Fruit fly (Drosophila melanogaster) whole organism, embryonic: ENCODE results near the gene dsx.
A peak's percentile ranks its signal among the peaks of the same experiment; 100 is the strongest.

Experiments
- Atf3 ChIP-seq: fragments of 200-800 bp; sonication (Bioruptor generic); optimal IDR thresholded peaks from 3 replicates; lab custom pipeline; 2016; ENCODE audit warnings: missing biosample characterization, missing genetic modification characterization
- BEAF-32 ChIP-seq: fragments of 200-800 bp; sonication (Bioruptor generic); optimal IDR thresholded peaks from 3 replicates; lab custom pipeline; 2017; ENCODE audit warnings: missing biosample characterization, missing genetic modification characterization, mild to moderate bottlenecking, moderate library complexity, missing genetic modification reagents
- CG10431 ChIP-seq: fragments of 200-800 bp; sonication (Bioruptor generic); optimal IDR thresholded peaks from 3 replicates; lab custom pipeline; 2018; ENCODE audit warnings: missing biosample characterization, mild to moderate bottlenecking, missing genetic modification characterization
- CG11723 ChIP-seq: fragments of 200-800 bp; sonication (Bioruptor generic); optimal IDR thresholded peaks from 2 replicates; lab custom pipeline; 2017; ENCODE audit warnings: missing biosample characterization, mild to moderate bottlenecking, missing genetic modification characterization
- CG12659 ChIP-seq: fragments of 200-800 bp; sonication (Bioruptor generic); optimal IDR thresholded peaks from 3 replicates; lab custom pipeline; 2017; ENCODE audit warnings: mild to moderate bottlenecking, missing biosample characterization, missing genetic modification reagents, missing genetic modification characterization
- CG14050 ChIP-seq: fragments of 200-800 bp; sonication (Bioruptor generic); IDR thresholded peaks from 3 replicates; pipeline ENCODE4 v1.3.6; 2022; ENCODE audit warnings: missing biosample characterization, missing genetic modification characterization
- CG15601 ChIP-seq: fragments of 200-800 bp; sonication (Bioruptor generic); optimal IDR thresholded peaks from 3 replicates; lab custom pipeline; 2019; ENCODE audit warnings: missing biosample characterization, mild to moderate bottlenecking, missing genetic modification characterization, moderate library complexity
- CG1603 ChIP-seq: fragments of 200-800 bp; sonication (Bioruptor generic); optimal IDR thresholded peaks from 2 replicates; lab custom pipeline; 2019; ENCODE audit warnings: missing biosample characterization, mild to moderate bottlenecking, missing genetic modification characterization, moderate library complexity
- CG17361 ChIP-seq: fragments of 200-800 bp; sonication (Bioruptor generic); IDR thresholded peaks from 3 replicates; pipeline ENCODE4 v1.3.6; 2022; ENCODE audit warnings: missing biosample characterization, missing genetic modification characterization
- CG17829 ChIP-seq: fragments of 200-800 bp; optimal IDR thresholded peaks from 2 replicates; lab custom pipeline; 2019; ENCODE audit warnings: missing biosample characterization, mild to moderate bottlenecking, missing genetic modification characterization, moderate library complexity
- CG17912 ChIP-seq: fragments of 200-800 bp; sonication (Bioruptor generic); optimal IDR thresholded peaks from 2 replicates; lab custom pipeline; 2018; ENCODE audit warnings: missing biosample characterization, mild to moderate bottlenecking, missing genetic modification characterization
- CG18011 ChIP-seq: fragments of 200-800 bp; sonication (Bioruptor generic); optimal IDR thresholded peaks from 2 replicates; lab custom pipeline; 2017; ENCODE audit warnings: missing biosample characterization, missing genetic modification characterization, mild to moderate bottlenecking, moderate library complexity, missing genotype
- CG18262 ChIP-seq: fragments of 200-800 bp; optimal IDR thresholded peaks from 3 replicates; lab custom pipeline; 2019; ENCODE audit warnings: missing biosample characterization, mild to moderate bottlenecking, missing genetic modification characterization, moderate library complexity
- CG2116 ChIP-seq: fragments of 200-800 bp; sonication (Bioruptor generic); optimal IDR thresholded peaks from 3 replicates; lab custom pipeline; 2018; ENCODE audit warnings: missing biosample characterization, mild to moderate bottlenecking, missing genetic modification characterization
- CG2199 ChIP-seq: fragments of 200-800 bp; sonication (Bioruptor generic); IDR thresholded peaks from 3 replicates; pipeline ENCODE4 v1.3.6; 2022; ENCODE audit warnings: missing biosample characterization, missing genetic modification characterization
- CG2678 ChIP-seq: fragments of 200-800 bp; sonication (Bioruptor generic); optimal IDR thresholded peaks from 3 replicates; lab custom pipeline; 2019; ENCODE audit warnings: missing biosample characterization, mild to moderate bottlenecking, missing genetic modification characterization, moderate library complexity
- CG2875 ChIP-seq: fragments of 200-800 bp; sonication (Bioruptor generic); optimal IDR thresholded peaks from 2 replicates; lab custom pipeline; 2017; ENCODE audit warnings: missing biosample characterization, mild to moderate bottlenecking, missing genetic modification characterization, missing genetic modification reagents
- CG30020 ChIP-seq: fragments of 200-800 bp; optimal IDR thresholded peaks from 2 replicates; lab custom pipeline; 2019; ENCODE audit warnings: missing biosample characterization, mild to moderate bottlenecking, missing genetic modification characterization, moderate library complexity
- CG31441 ChIP-seq: fragments of 200-800 bp; sonication (Bioruptor generic); IDR thresholded peaks from 2 replicates; pipeline ENCODE4 v1.3.6; 2022; ENCODE audit warnings: missing biosample characterization, missing genetic modification characterization
- CG3838 ChIP-seq: fragments of 200-800 bp; sonication (Bioruptor generic); optimal IDR thresholded peaks from 3 replicates; lab custom pipeline; 2016; ENCODE audit warnings: missing biosample characterization, missing genetic modification characterization
- CG6689 ChIP-seq: fragments of 200-800 bp; sonication (Bioruptor generic); IDR thresholded peaks from 2 replicates; pipeline ENCODE4 v1.3.6; 2022; ENCODE audit warnings: missing biosample characterization, missing genetic modification characterization
- CG7786 ChIP-seq: fragments of 200-800 bp; sonication (Bioruptor generic); optimal IDR thresholded peaks from 2 replicates; lab custom pipeline; 2016; ENCODE audit warnings: missing biosample characterization, missing genetic modification characterization
- CG8281 ChIP-seq: fragments of 200-800 bp; sonication (Bioruptor generic); optimal IDR thresholded peaks from 2 replicates; lab custom pipeline; 2018; ENCODE audit warnings: missing biosample characterization, mild to moderate bottlenecking, missing genetic modification characterization, moderate library complexity
- CG9797 ChIP-seq: fragments of 200-800 bp; sonication (Bioruptor generic); optimal IDR thresholded peaks from 3 replicates; lab custom pipeline; 2018; ENCODE audit warnings: missing biosample characterization, mild to moderate bottlenecking, missing genetic modification characterization
- CoRest ChIP-seq: fragments of 200-800 bp; sonication (Bioruptor generic); optimal IDR thresholded peaks from 3 replicates; lab custom pipeline; 2018; ENCODE audit warnings: missing biosample characterization, mild to moderate bottlenecking, missing genetic modification characterization, moderate library complexity
- E2f2 ChIP-seq: fragments of 200-800 bp; sonication (Bioruptor generic); IDR thresholded peaks from 2 replicates; pipeline ENCODE4 v1.3.6; 2022; ENCODE audit warnings: missing biosample characterization, missing genetic modification characterization
- Lim3 ChIP-seq: fragments of 200-800 bp; sonication (Bioruptor generic); IDR thresholded peaks from 2 replicates; pipeline ENCODE4 v1.3.6; 2022; ENCODE audit warnings: missing biosample characterization, missing genetic modification characterization
- MBD-R2 ChIP-seq: fragments of 200-800 bp; sonication (Bioruptor generic); IDR thresholded peaks from 2 replicates; pipeline ENCODE4 v1.3.6; 2022; ENCODE audit warnings: missing biosample characterization, missing genetic modification characterization
- Pdp1 ChIP-seq, 2 experiments: fragments of 200-800 bp; sonication (Bioruptor generic); optimal IDR thresholded peaks; 3 replicates each; lab custom pipeline; 2016; ENCODE audit warnings: missing biosample characterization in 2 of 2, missing genetic modification characterization in 2 of 2, mild to moderate bottlenecking in 1 of 2, moderate library complexity in 1 of 2
- Sry-β ChIP-seq: fragments of 200-800 bp; sonication (Bioruptor generic); optimal IDR thresholded peaks from 2 replicates; lab custom pipeline; 2018; ENCODE audit warnings: missing biosample characterization, mild to moderate bottlenecking, missing genetic modification characterization, moderate library complexity
- YL-1 ChIP-seq: fragments of 200-800 bp; sonication (Bioruptor generic); optimal IDR thresholded peaks from 3 replicates; lab custom pipeline; 2017; ENCODE audit warnings: missing biosample characterization, mild to moderate bottlenecking, missing genetic modification characterization
- dimm ChIP-seq: fragments of 200-800 bp; sonication (Bioruptor generic); IDR thresholded peaks from 2 replicates; pipeline ENCODE4 v1.3.6; 2022; ENCODE audit warnings: missing biosample characterization, missing genetic modification characterization
- gce ChIP-seq: fragments of 200-800 bp; sonication (Bioruptor generic); IDR thresholded peaks from 3 replicates; pipeline ENCODE4 v1.3.6; 2022; ENCODE audit warnings: missing biosample characterization, missing genetic modification characterization
- gem ChIP-seq: fragments of 200-800 bp; sonication (Bioruptor generic); optimal IDR thresholded peaks from 2 replicates; lab custom pipeline; 2019; ENCODE audit warnings: missing biosample characterization, mild to moderate bottlenecking, missing genetic modification characterization, moderate library complexity
- hb ChIP-seq: fragments of 200-800 bp; sonication (Bioruptor generic); IDR thresholded peaks from 3 replicates; pipeline ENCODE4 v1.3.6; 2022; ENCODE audit warnings: missing biosample characterization, missing genetic modification characterization; ENCODE audit not compliant: partially characterized antibody
- knrl ChIP-seq: fragments of 200-800 bp; sonication (Bioruptor generic); IDR thresholded peaks from 3 replicates; pipeline ENCODE4 v1.3.6; 2022; ENCODE audit warnings: missing biosample characterization, missing genetic modification characterization; ENCODE audit not compliant: partially characterized antibody
- lola ChIP-seq, 3 experiments: fragments of >200 bp in 2 of 3; fragments of 200-800 bp in 1 of 3; sonication (Bioruptor generic) in 1 of 3; optimal IDR thresholded peaks; 2 replicates each; lab custom pipeline; 2017 to 2019; ENCODE audit warnings: missing biosample characterization in 3 of 3, missing genetic modification characterization in 3 of 3, mild to moderate bottlenecking in 1 of 3, moderate library complexity in 1 of 3
- nmo ChIP-seq: fragments of 200-800 bp; sonication (Bioruptor generic); optimal IDR thresholded peaks from 2 replicates; lab custom pipeline; 2018; ENCODE audit warnings: missing biosample characterization, mild to moderate bottlenecking, missing genetic modification characterization, moderate library complexity
- phol ChIP-seq: fragments of 200-800 bp; sonication (Bioruptor generic); optimal IDR thresholded peaks from 3 replicates; lab custom pipeline; 2018; ENCODE audit warnings: missing biosample characterization, mild to moderate bottlenecking, missing genetic modification characterization, moderate library complexity
- pzg ChIP-seq: fragments of 200-800 bp; sonication (Bioruptor generic); optimal IDR thresholded peaks from 3 replicates; lab custom pipeline; 2018; ENCODE audit warnings: missing biosample characterization, mild to moderate bottlenecking, missing genetic modification characterization, moderate library complexity
- row ChIP-seq: fragments of 200-800 bp; sonication (Bioruptor generic); IDR thresholded peaks from 3 replicates; pipeline ENCODE4 v1.3.6; 2022; ENCODE audit warnings: missing biosample characterization, missing genetic modification characterization
- slou ChIP-seq: fragments of 200-800 bp; sonication (Bioruptor generic); optimal IDR thresholded peaks from 3 replicates; lab custom pipeline; 2016; ENCODE audit warnings: missing biosample characterization, missing genetic modification characterization
- sob ChIP-seq: fragments of 200-800 bp; sonication (Bioruptor generic); IDR thresholded peaks from 2 replicates; pipeline ENCODE4 v1.3.6; 2022; ENCODE audit warnings: missing biosample characterization, missing genetic modification characterization
- sr ChIP-seq: fragments of 200-800 bp; sonication (Bioruptor generic); IDR thresholded peaks from 3 replicates; pipeline ENCODE4 v1.3.6; 2022; ENCODE audit warnings: missing biosample characterization, missing genetic modification characterization
- sug ChIP-seq: fragments of 200-800 bp; optimal IDR thresholded peaks from 2 replicates; lab custom pipeline; 2019; ENCODE audit warnings: missing biosample characterization, mild to moderate bottlenecking, missing genetic modification characterization, moderate library complexity
- tll ChIP-seq, 2 experiments: fragments of 200-800 bp in 1 of 2; fragments of >200 bp in 1 of 2; sonication (Bioruptor generic) in 1 of 2; optimal IDR thresholded peaks; 2 replicates each; lab custom pipeline; 2017 to 2019; ENCODE audit warnings: missing biosample characterization in 2 of 2, missing genetic modification characterization in 2 of 2, mild to moderate bottlenecking in 1 of 2, moderate library complexity in 1 of 2
- usp ChIP-seq: fragments of >200 bp; optimal IDR thresholded peaks from 2 replicates; lab custom pipeline; 2017; ENCODE audit warnings: missing biosample characterization, missing genetic modification characterization
- zen ChIP-seq: fragments of 200-800 bp; sonication (Bioruptor generic); optimal IDR thresholded peaks from 3 replicates; lab custom pipeline; 2018; ENCODE audit warnings: missing biosample characterization, mild to moderate bottlenecking, missing genetic modification characterization, moderate library complexity

Gene dsx

DNA sequence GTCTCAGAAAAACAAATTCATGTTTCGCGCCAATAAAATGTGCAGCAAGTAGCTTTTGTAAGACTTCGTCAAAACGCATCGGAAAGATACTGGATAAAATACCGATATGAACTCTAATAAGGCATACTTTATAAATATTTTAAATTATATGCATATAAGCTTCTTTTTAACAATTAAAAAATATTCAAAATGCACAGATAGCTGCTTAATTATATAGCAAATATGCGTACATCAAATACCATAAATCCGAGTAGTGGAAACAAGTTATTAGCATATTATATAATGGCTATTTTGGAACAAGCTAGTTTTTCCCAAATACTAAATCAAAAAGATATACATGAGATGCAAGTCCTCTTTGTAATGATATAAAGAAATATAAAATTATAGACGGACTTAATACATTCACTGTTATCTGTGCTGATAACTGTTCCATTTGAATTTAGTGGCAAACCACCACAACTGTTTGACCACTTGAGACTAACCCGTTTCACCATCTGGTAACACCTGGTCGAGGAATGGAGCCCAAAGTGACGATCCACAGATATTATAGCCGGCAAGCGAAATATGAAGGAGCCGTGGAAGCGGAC lies 32.4 kb upstream of the dsx start, which contains the start of gene PIG-H (continued):
- TF ChIP-seq slou (GFP tag; lab: Kevin White, UChicago) (no peak), nmo (peak; percentile 55), CG11723 (GFP tag; lab: Kevin White, UChicago) (no peak), CoRest (peak; percentile 43), CG10431 (GFP tag; lab: Kevin White, UChicago) (peak; percentile 53), phol (tag; lab: Kevin White, UChicago) (peak; percentile 54), zen (tag; lab: Kevin White, UChicago) (peak; percentile 19), knrl (GFP tag; lab: Robert Waterston, UW) (no peak), MBD-R2 (GFP tag; lab: Robert Waterston, UW) (peak; percentile 56; the same call in 1 of the 2 replicates), Lim3 (GFP tag; lab: Robert Waterston, UW) (no peak), CG31441 (peak; percentile 40; the same call in 1 of the 2 replicates), CG9797 (GFP tag; lab: Kevin White, UChicago) (peak; percentile 65), sug (tag; lab: Kevin White, UChicago) (peak; percentile 17), CG18262 (tag; lab: Kevin White, UChicago) (peak; percentile 7), CG2199 (GFP tag; lab: Robert Waterston, UW) (no peak), CG17361 (GFP tag; lab: Robert Waterston, UW) (peak; percentile 56; the same call in 2 of the 3 replicates), lola (GFP tag; optimal IDR thresholded peaks at IDR 0.05; lab: Kevin White, UChicago) (peak in 1 of 3 experiments; percentile 22), CG17912 (no peak), gem (peak; percentile 53), BEAF-32 (GFP tag; lab: Kevin White, UChicago) (peak; percentile 35), hb (GFP tag; lab: Robert Waterston, UW) (0 out of 3 replicates have a peak, but pooled peaks have one; percentile 16), CG30020 (tag; lab: Kevin White, UChicago) (peak; percentile 83), CG8281 (tag; lab: Kevin White, UChicago) (no peak), CG1603 (tag; lab: Kevin White, UChicago) (peak; percentile 5), CG2116 (peak; percentile 24), Sry-β (GFP tag; lab: Kevin White, UChicago) (peak; percentile 9), CG7786 (GFP tag; lab: Kevin White, UChicago) (no peak), CG15601 (tag; lab: Kevin White, UChicago) (peak; percentile 44), pzg (GFP tag; lab: Kevin White, UChicago) (peak; percentile 60), CG2678 (tag; lab: Kevin White, UChicago) (peak; percentile 14), Atf3 (GFP tag; lab: Kevin White, UChicago) (no peak), CG3838 (no peak), dimm (GFP tag; lab: Robert Waterston, UW) (no peak), CG17829 (tag; lab: Kevin White, UChicago) (peak; percentile 32), CG2875 (no peak), YL-1 (GFP tag; lab: Kevin White, UChicago) (peak; percentile 74), CG14050 (GFP tag; lab: Robert Waterston, UW) (no peak), E2f2 (GFP tag; lab: Robert Waterston, UW) (peak; percentile 96), tll (GFP tag; optimal IDR thresholded peaks at IDR 0.05; lab: Kevin White, UChicago) (no peak), Pdp1 (GFP tag; optimal IDR thresholded peaks at IDR 0.05; lab: Kevin White, UChicago) (peak in 1 of 2 experiments; percentile 99), usp (GFP tag; lab: Kevin White, UChicago) (no peak), CG18011 (GFP tag; lab: Kevin White, UChicago) (peak; percentile 98), row (peak; percentile 46; the same call in 1 of the 3 replicates), sob (no peak), sr (GFP tag; lab: Robert Waterston, UW) (no peak), CG6689 (GFP tag; lab: Robert Waterston, UW) (peak; percentile 47; the same call in 1 of the 2 replicates), CG12659 (GFP tag; lab: Kevin White, UChicago) (peak; percentile 50), gce (GFP tag; lab: Robert Waterston, UW) (no peak)
